Worm (Caenorhabditis elegans) whole organism, L1 larva: ENCODE results near the gene arrd-13.

ENCODE experiments used
- blmp-1 ChIP-seq: fragments of 150-350 bp; optimal IDR thresholded peaks from 2 replicates; lab custom pipeline; 2014; ENCODE audit warnings: missing biosample characterization, missing genetic modification characterization
- ces-1 ChIP-seq: fragments of 150-350 bp; optimal IDR thresholded peaks from 2 replicates; lab custom pipeline; 2014; ENCODE audit warnings: missing biosample characterization, missing genetic modification reagents, missing genetic modification characterization
- hlh-4 ChIP-seq: sonication (generic microtip); optimal IDR thresholded peaks from 2 replicates; lab custom pipeline; 2016; ENCODE audit warnings: mild to moderate bottlenecking, missing genetic modification characterization, missing compliant biosample characterization
- irx-1 ChIP-seq: sonication (generic microtip); optimal IDR thresholded peaks from 2 replicates; lab custom pipeline; 2016; ENCODE audit warnings: missing genetic modification characterization, missing compliant biosample characterization
- jun-1 ChIP-seq: fragments of 150-350 bp; optimal IDR thresholded peaks from 2 replicates; lab custom pipeline; 2014; ENCODE audit warnings: missing biosample characterization, missing genetic modification reagents, missing genetic modification characterization
- lsy-2 ChIP-seq, 2 experiments: fragments of 150-350 bp; optimal IDR thresholded peaks; 2 replicates each; lab custom pipeline; 2014; ENCODE audit warnings: missing biosample characterization in 2 of 2, missing genetic modification characterization in 2 of 2
- nhr-11 ChIP-seq: fragments of 150-350 bp; optimal IDR thresholded peaks from 2 replicates; lab custom pipeline; 2014; ENCODE audit warnings: missing biosample characterization, missing genetic modification characterization
- nhr-76 ChIP-seq: sonication (generic microtip); optimal IDR thresholded peaks from 2 replicates; lab custom pipeline; 2017; ENCODE audit warnings: missing biosample characterization, missing genetic modification characterization
- pqm-1 ChIP-seq: sonication (generic microtip); optimal IDR thresholded peaks from 3 replicates; lab custom pipeline; 2017; ENCODE audit warnings: missing biosample characterization, missing genetic modification characterization
- sptf-1 ChIP-seq: fragments of 150-350 bp; optimal IDR thresholded peaks from 2 replicates; lab custom pipeline; 2014; ENCODE audit warnings: missing biosample characterization, missing genetic modification characterization
- sup-37 ChIP-seq: fragments of 200-800 bp; sonication (Bioruptor generic); optimal IDR thresholded peaks from 2 replicates; lab custom pipeline; 2018; ENCODE audit warnings: mild to moderate bottlenecking, missing genetic modification characterization, missing compliant biosample characterization
- swsn-7 ChIP-seq: sonication (generic microtip); optimal IDR thresholded peaks from 2 replicates; lab custom pipeline; 2016; ENCODE audit warnings: missing genetic modification characterization, missing compliant biosample characterization
- unc-62 ChIP-seq: fragments of 150-350 bp; optimal IDR thresholded peaks from 2 replicates; lab custom pipeline; 2014; ENCODE audit warnings: missing biosample characterization, missing genetic modification reagents, missing genetic modification characterization

DNA sequence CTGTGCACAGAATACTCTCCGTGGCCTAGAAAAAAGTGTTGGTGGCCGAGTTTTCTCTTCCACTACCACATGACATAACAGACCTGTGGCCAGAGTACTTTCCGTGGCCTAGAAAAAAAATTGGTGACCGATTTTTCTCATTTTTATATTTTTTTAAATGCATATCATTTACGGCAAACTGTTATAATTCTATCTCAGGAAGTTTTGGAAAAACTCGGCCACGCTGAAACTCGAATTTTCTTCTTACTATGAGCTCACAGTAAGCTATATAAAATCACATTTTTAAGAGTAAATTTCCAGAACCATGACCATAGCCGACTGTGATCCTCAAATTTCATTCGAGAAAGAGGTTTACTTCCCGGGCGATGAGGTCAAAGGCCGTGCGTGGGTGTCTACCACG lies 6.2 kb upstream of the arrd-13 start, which contains the start of gene arrd-14:
- no peak for TF ChIP-seq lsy-2 (tag; optimal IDR thresholded peaks at IDR 0.05; lab: Kevin White, UChicago)
- no peak for TF ChIP-seq irx-1 (tag; lab: Kevin White, UChicago)
- TF ChIP-seq ces-1 (GFP tag; lab: Kevin White, UChicago), result no peak
- no peak for TF ChIP-seq nhr-76 (tag; lab: Kevin White, UChicago)
- TF ChIP-seq pqm-1, result no peak
- no peak for TF ChIP-seq nhr-11
- no peak for TF ChIP-seq sptf-1 (tag; lab: Kevin White, UChicago)
- no peak for TF ChIP-seq sup-37
- no peak for TF ChIP-seq hlh-4 (tag; lab: Kevin White, UChicago)
- no peak for TF ChIP-seq swsn-7
- no peak for TF ChIP-seq blmp-1 (tag; lab: Kevin White, UChicago)
- no peak for TF ChIP-seq unc-62 (GFP tag; lab: Kevin White, UChicago)
- TF ChIP-seq jun-1 (tag; lab: Kevin White, UChicago), result no peak
